Fruit fly (Drosophila melanogaster) whole organism, prepupa: ENCODE data around the gene Dph1.

ENCODE experiments used
- CG10669 ChIP-seq: fragments of 200-800 bp; sonication (Bioruptor generic); optimal IDR thresholded peaks from 3 replicates; lab custom pipeline; 2018; ENCODE audit warnings: missing biosample characterization, mild to moderate bottlenecking, missing genetic modification characterization, moderate library complexity
- CG11294 ChIP-seq: fragments of 200-800 bp; sonication (Bioruptor generic); IDR thresholded peaks from 2 replicates; pipeline ENCODE4 v1.3.6; 2022; ENCODE audit warnings: missing biosample characterization, missing genetic modification characterization
- CG34406 ChIP-seq: fragments of 200-800 bp; sonication (Bioruptor generic); optimal IDR thresholded peaks from 3 replicates; lab custom pipeline; 2016; ENCODE audit warnings: missing biosample characterization, missing genetic modification characterization
- CG6276 ChIP-seq: fragments of 200-800 bp; sonication (Bioruptor generic); optimal IDR thresholded peaks from 2 replicates; lab custom pipeline; 2017; ENCODE audit warnings: missing biosample characterization, mild to moderate bottlenecking, missing genetic modification characterization
- CG6792 ChIP-seq: fragments of 200-800 bp; sonication (Bioruptor generic); optimal IDR thresholded peaks from 3 replicates; lab custom pipeline; 2016; ENCODE audit warnings: missing biosample characterization, missing genetic modification characterization
- CG8319 ChIP-seq: fragments of 200-800 bp; sonication (Bioruptor generic); optimal IDR thresholded peaks from 3 replicates; lab custom pipeline; 2016; ENCODE audit warnings: missing biosample characterization, missing genetic modification characterization
- Hr39 ChIP-seq: fragments of 200-800 bp; sonication (Bioruptor generic); optimal IDR thresholded peaks from 2 replicates; lab custom pipeline; 2016; ENCODE audit warnings: missing biosample characterization, missing genetic modification characterization
- OdsH ChIP-seq: fragments of 200-800 bp; sonication (Bioruptor generic); optimal IDR thresholded peaks from 3 replicates; lab custom pipeline; 2016; ENCODE audit warnings: missing biosample characterization, missing genetic modification characterization
- achi ChIP-seq: fragments of 200-800 bp; sonication (Bioruptor generic); optimal IDR thresholded peaks from 3 replicates; lab custom pipeline; 2016; ENCODE audit warnings: missing biosample characterization, missing genetic modification characterization
- acj6 ChIP-seq: fragments of 200-800 bp; sonication (Bioruptor generic); optimal IDR thresholded peaks from 3 replicates; lab custom pipeline; 2016; ENCODE audit warnings: missing biosample characterization, missing genetic modification characterization
- lz ChIP-seq: fragments of 200-800 bp; sonication (Bioruptor generic); optimal IDR thresholded peaks from 3 replicates; lab custom pipeline; 2016; ENCODE audit warnings: missing biosample characterization, missing genetic modification characterization
- topi ChIP-seq: fragments of 200-800 bp; sonication (Bioruptor generic); optimal IDR thresholded peaks from 3 replicates; lab custom pipeline; 2016; ENCODE audit warnings: missing biosample characterization, missing genetic modification characterization

dm6 chr3L:11704902-11705546 lies 8.3 kb upstream of the Dph1 start:
- TF ChIP-seq Hr39: no peak
- no peak for TF ChIP-seq achi (GFP tag; lab: Kevin White, UChicago)
- no peak for TF ChIP-seq CG6792 (GFP tag; lab: Kevin White, UChicago)
- no peak for TF ChIP-seq CG8319 (GFP tag; lab: Kevin White, UChicago)
- no peak for TF ChIP-seq lz (GFP tag; lab: Kevin White, UChicago)
- TF ChIP-seq acj6 (GFP tag; lab: Kevin White, UChicago): no peak
- TF ChIP-seq CG11294 (GFP tag; lab: Robert Waterston, UW): no peak
- no peak for TF ChIP-seq OdsH
- no peak for TF ChIP-seq CG6276
- no peak for TF ChIP-seq topi (GFP tag; lab: Kevin White, UChicago)
- no peak for TF ChIP-seq CG34406 (GFP tag; lab: Kevin White, UChicago)
- no peak for TF ChIP-seq CG10669
